Fruit fly (Drosophila melanogaster) whole organism, embryonic: ENCODE results near the gene SerRS-m.

Experiments used
- CG10267 ChIP-seq: fragments of 200-800 bp; sonication (Bioruptor generic); optimal IDR thresholded peaks from 2 replicates; lab custom pipeline; 2018; ENCODE audit warnings: missing biosample characterization, mild to moderate bottlenecking, missing genetic modification characterization, moderate library complexity
- CG10321 ChIP-seq: fragments of 200-800 bp; sonication (Bioruptor generic); IDR thresholded peaks from 2 replicates; pipeline ENCODE4 v1.3.6; 2022; ENCODE audit warnings: missing biosample characterization, missing genetic modification characterization
- CG10462 ChIP-seq: fragments of 200-800 bp; sonication (Bioruptor generic); optimal IDR thresholded peaks from 2 replicates; lab custom pipeline; 2016; ENCODE audit warnings: missing biosample characterization, missing genetic modification characterization
- CG10543 ChIP-seq: fragments of 200-800 bp; sonication (Bioruptor generic); optimal IDR thresholded peaks from 3 replicates; lab custom pipeline; 2017; ENCODE audit warnings: missing biosample characterization, mild to moderate bottlenecking, missing genetic modification characterization, moderate library complexity
- CG1233 ChIP-seq: fragments of 200-800 bp; sonication (Bioruptor generic); optimal IDR thresholded peaks from 4 replicates; lab custom pipeline; 2018; ENCODE audit warnings: missing biosample characterization, mild to moderate bottlenecking, missing genetic modification characterization
- CG12659 ChIP-seq: fragments of 200-800 bp; sonication (Bioruptor generic); optimal IDR thresholded peaks from 3 replicates; lab custom pipeline; 2017; ENCODE audit warnings: mild to moderate bottlenecking, missing biosample characterization, missing genetic modification reagents, missing genetic modification characterization
- CG12769 ChIP-seq: fragments of 200-800 bp; sonication (Bioruptor generic); optimal IDR thresholded peaks from 2 replicates; lab custom pipeline; 2019; ENCODE audit warnings: missing biosample characterization, mild to moderate bottlenecking, missing genetic modification characterization, moderate library complexity
- CG18476 ChIP-seq: fragments of 200-800 bp; sonication (Bioruptor generic); optimal IDR thresholded peaks from 2 replicates; lab custom pipeline; 2016; ENCODE audit warnings: missing biosample characterization, mild to moderate bottlenecking, missing genetic modification characterization
- CG18619 ChIP-seq: fragments of 200-800 bp; sonication (Bioruptor generic); optimal IDR thresholded peaks from 3 replicates; lab custom pipeline; 2017; ENCODE audit warnings: missing biosample characterization, mild to moderate bottlenecking, missing genetic modification characterization
- CG34376 ChIP-seq: fragments of 200-800 bp; sonication (Bioruptor generic); optimal IDR thresholded peaks from 2 replicates; lab custom pipeline; 2018; ENCODE audit warnings: missing biosample characterization, mild to moderate bottlenecking, missing genetic modification characterization
- CG4404 ChIP-seq: fragments of 200-800 bp; sonication (Bioruptor generic); IDR thresholded peaks from 2 replicates; pipeline ENCODE4 v1.3.6; 2022; ENCODE audit warnings: missing biosample characterization, missing genetic modification characterization
- CG5953 ChIP-seq: fragments of 200-800 bp; sonication (Bioruptor generic); IDR thresholded peaks from 2 replicates; pipeline ENCODE4 v1.3.6; 2022; ENCODE audit warnings: missing biosample characterization, missing genetic modification characterization
- CG6272 ChIP-seq: fragments of 200-800 bp; sonication (Bioruptor generic); IDR thresholded peaks from 2 replicates; pipeline ENCODE4 v1.3.6; 2022; ENCODE audit warnings: missing biosample characterization, missing genetic modification characterization
- CG7271 ChIP-seq: fragments of 200-800 bp; sonication (Bioruptor generic); optimal IDR thresholded peaks from 2 replicates; lab custom pipeline; 2018; ENCODE audit warnings: missing biosample characterization, mild to moderate bottlenecking, missing genetic modification characterization, moderate library complexity
- CG8089 ChIP-seq: fragments of 200-800 bp; sonication (Bioruptor generic); optimal IDR thresholded peaks from 3 replicates; lab custom pipeline; 2016; ENCODE audit warnings: missing biosample characterization, missing genetic modification characterization
- Camta ChIP-seq: fragments of 200-800 bp; sonication (Bioruptor generic); optimal IDR thresholded peaks from 2 replicates; lab custom pipeline; 2016; ENCODE audit warnings: missing biosample characterization, missing genetic modification characterization
- GATAe ChIP-seq: fragments of 200-800 bp; sonication (Bioruptor generic); conservative IDR thresholded peaks from 2 replicates; pipeline ENCODE4 v1.3.6; 2022; ENCODE audit warnings: missing biosample characterization, missing genetic modification characterization
- HHEX ChIP-seq: fragments of 200-800 bp; sonication (Bioruptor generic); optimal IDR thresholded peaks from 3 replicates; lab custom pipeline; 2017; ENCODE audit warnings: missing biosample characterization, mild to moderate bottlenecking, missing genetic modification characterization, missing genetic modification reagents
- Hr39 ChIP-seq: fragments of >200 bp; optimal IDR thresholded peaks from 2 replicates; lab custom pipeline; 2017
- Mes4 ChIP-seq: fragments of 200-800 bp; sonication (Bioruptor generic); optimal IDR thresholded peaks from 2 replicates; lab custom pipeline; 2016; ENCODE audit warnings: missing biosample characterization, missing genetic modification characterization
- Mrtf ChIP-seq: fragments of 200-800 bp; sonication (Bioruptor generic); IDR thresholded peaks from 3 replicates; pipeline ENCODE4 v1.3.6; 2022; ENCODE audit warnings: missing biosample characterization, missing genetic modification characterization
- Myb ChIP-seq: fragments of 200-800 bp; sonication (Bioruptor generic); optimal IDR thresholded peaks from 2 replicates; lab custom pipeline; 2016; ENCODE audit warnings: missing biosample characterization, missing genetic modification characterization
- NC2β ChIP-seq: fragments of 200-800 bp; sonication (Bioruptor generic); optimal IDR thresholded peaks from 2 replicates; lab custom pipeline; 2016; ENCODE audit warnings: missing biosample characterization, missing genetic modification characterization
- NfI ChIP-seq: fragments of 200-800 bp; sonication (Bioruptor generic); optimal IDR thresholded peaks from 3 replicates; lab custom pipeline; 2018; ENCODE audit warnings: missing biosample characterization, mild to moderate bottlenecking, missing genetic modification characterization, moderate library complexity
- Rx ChIP-seq: fragments of 200-800 bp; sonication (Bioruptor generic); IDR thresholded peaks from 2 replicates; pipeline ENCODE4 v1.3.6; 2022; ENCODE audit warnings: missing biosample characterization, missing genetic modification characterization
- Scr ChIP-seq: fragments of 200-800 bp; sonication (Bioruptor generic); IDR thresholded peaks from 2 replicates; pipeline ENCODE4 v1.3.6; 2022; ENCODE audit warnings: missing biosample characterization, missing genetic modification characterization; ENCODE audit not compliant: partially characterized antibody
- ase ChIP-seq: fragments of 200-800 bp; sonication (Bioruptor generic); IDR thresholded peaks from 3 replicates; pipeline ENCODE4 v1.3.6; 2022; ENCODE audit warnings: missing biosample characterization, missing genetic modification characterization
- az2 ChIP-seq: fragments of 200-800 bp; sonication (Bioruptor generic); optimal IDR thresholded peaks from 3 replicates; lab custom pipeline; 2016; ENCODE audit warnings: missing biosample characterization, missing genetic modification characterization
- btn ChIP-seq: fragments of 200-800 bp; sonication (Bioruptor generic); optimal IDR thresholded peaks from 2 replicates; lab custom pipeline; 2016; ENCODE audit warnings: missing biosample characterization, missing genetic modification characterization
- ci ChIP-seq: fragments of 200-800 bp; sonication (Bioruptor generic); IDR thresholded peaks from 3 replicates; pipeline ENCODE4 v1.3.6; 2022; ENCODE audit warnings: missing biosample characterization, missing genetic modification characterization
- cwo ChIP-seq: fragments of 200-800 bp; sonication (Bioruptor generic); optimal IDR thresholded peaks from 3 replicates; lab custom pipeline; 2017; ENCODE audit warnings: missing biosample characterization, missing genetic modification characterization, mild to moderate bottlenecking, moderate library complexity, missing genetic modification reagents
- dmrt11E ChIP-seq: fragments of 200-800 bp; sonication (Bioruptor generic); optimal IDR thresholded peaks from 3 replicates; lab custom pipeline; 2018; ENCODE audit warnings: missing biosample characterization, mild to moderate bottlenecking, missing genetic modification characterization, moderate library complexity
- dysf ChIP-seq: fragments of 200-800 bp; sonication (Bioruptor generic); IDR thresholded peaks from 3 replicates; pipeline ENCODE4 v1.3.6; 2022; ENCODE audit warnings: missing biosample characterization, missing genetic modification characterization
- fd3F ChIP-seq: fragments of 200-800 bp; sonication (Bioruptor generic); optimal IDR thresholded peaks from 2 replicates; lab custom pipeline; 2018; ENCODE audit warnings: missing biosample characterization, mild to moderate bottlenecking, missing genetic modification characterization, moderate library complexity
- grau ChIP-seq: fragments of 200-800 bp; optimal IDR thresholded peaks from 3 replicates; lab custom pipeline; 2019; ENCODE audit warnings: missing biosample characterization, mild to moderate bottlenecking, missing genetic modification characterization, moderate library complexity
- gsb ChIP-seq: fragments of 200-800 bp; sonication (Bioruptor generic); IDR thresholded peaks from 2 replicates; pipeline ENCODE4 v1.3.6; 2022; ENCODE audit warnings: missing biosample characterization, missing genetic modification characterization
- hbn ChIP-seq: fragments of 200-800 bp; sonication (Bioruptor generic); IDR thresholded peaks from 2 replicates; pipeline ENCODE4 v1.3.6; 2022; ENCODE audit warnings: missing biosample characterization, missing genetic modification characterization; ENCODE audit not compliant: partially characterized antibody
- ind ChIP-seq: fragments of 200-800 bp; sonication (Bioruptor generic); optimal IDR thresholded peaks from 3 replicates; lab custom pipeline; 2016; ENCODE audit warnings: missing biosample characterization, missing genetic modification characterization
- mld ChIP-seq: fragments of 200-800 bp; sonication (Bioruptor generic); IDR thresholded peaks from 3 replicates; pipeline ENCODE4 v1.3.6; 2022; ENCODE audit warnings: missing biosample characterization, missing genetic modification characterization; ENCODE audit not compliant: partially characterized antibody
- nerfin-2 ChIP-seq: fragments of 200-800 bp; sonication (Bioruptor generic); IDR thresholded peaks from 2 replicates; pipeline ENCODE4 v1.3.6; 2022; ENCODE audit warnings: missing biosample characterization, missing genetic modification characterization; ENCODE audit not compliant: partially characterized antibody
- peb ChIP-seq: fragments of 200-800 bp; sonication (Bioruptor generic); IDR thresholded peaks from 2 replicates; pipeline ENCODE4 v1.3.6; 2022; ENCODE audit warnings: missing biosample characterization, missing genetic modification characterization
- pfk ChIP-seq: fragments of 200-800 bp; sonication (Bioruptor generic); optimal IDR thresholded peaks from 2 replicates; lab custom pipeline; 2018; ENCODE audit warnings: missing biosample characterization, mild to moderate bottlenecking, missing genetic modification characterization, moderate library complexity
- sens ChIP-seq: fragments of 200-800 bp; sonication (Bioruptor generic); peaks from one replicate; lab custom pipeline; 2016; ENCODE audit warnings: missing biosample characterization, missing genetic modification characterization
- shn ChIP-seq: fragments of 200-800 bp; sonication (Bioruptor generic); optimal IDR thresholded peaks from 3 replicates; lab custom pipeline; 2016; ENCODE audit warnings: missing biosample characterization, missing genetic modification characterization
- sna ChIP-seq: fragments of 200-800 bp; sonication (Bioruptor generic); IDR thresholded peaks from 2 replicates; pipeline ENCODE4 v1.3.6; 2022; ENCODE audit warnings: missing biosample characterization, missing genetic modification characterization; ENCODE audit not compliant: partially characterized antibody
- stc ChIP-seq: fragments of 200-800 bp; sonication (Bioruptor generic); IDR thresholded peaks from 2 replicates; pipeline ENCODE4 v1.3.6; 2022; ENCODE audit warnings: missing biosample characterization, missing genetic modification characterization
- vnd ChIP-seq: fragments of 200-800 bp; sonication (Bioruptor generic); IDR thresholded peaks from 3 replicates; pipeline ENCODE4 v1.3.6; 2022; ENCODE audit warnings: missing biosample characterization, missing genetic modification characterization; ENCODE audit not compliant: partially characterized antibody
- wek ChIP-seq: fragments of 200-800 bp; sonication (Bioruptor generic); optimal IDR thresholded peaks from 3 replicates; lab custom pipeline; 2018; ENCODE audit warnings: missing biosample characterization, mild to moderate bottlenecking, missing genetic modification characterization, moderate library complexity
- zf30C ChIP-seq: fragments of 200-800 bp; sonication (Bioruptor generic); optimal IDR thresholded peaks from 3 replicates; lab custom pipeline; 2018; ENCODE audit warnings: missing biosample characterization, mild to moderate bottlenecking, missing genetic modification characterization

Gene SerRS-m

DNA sequence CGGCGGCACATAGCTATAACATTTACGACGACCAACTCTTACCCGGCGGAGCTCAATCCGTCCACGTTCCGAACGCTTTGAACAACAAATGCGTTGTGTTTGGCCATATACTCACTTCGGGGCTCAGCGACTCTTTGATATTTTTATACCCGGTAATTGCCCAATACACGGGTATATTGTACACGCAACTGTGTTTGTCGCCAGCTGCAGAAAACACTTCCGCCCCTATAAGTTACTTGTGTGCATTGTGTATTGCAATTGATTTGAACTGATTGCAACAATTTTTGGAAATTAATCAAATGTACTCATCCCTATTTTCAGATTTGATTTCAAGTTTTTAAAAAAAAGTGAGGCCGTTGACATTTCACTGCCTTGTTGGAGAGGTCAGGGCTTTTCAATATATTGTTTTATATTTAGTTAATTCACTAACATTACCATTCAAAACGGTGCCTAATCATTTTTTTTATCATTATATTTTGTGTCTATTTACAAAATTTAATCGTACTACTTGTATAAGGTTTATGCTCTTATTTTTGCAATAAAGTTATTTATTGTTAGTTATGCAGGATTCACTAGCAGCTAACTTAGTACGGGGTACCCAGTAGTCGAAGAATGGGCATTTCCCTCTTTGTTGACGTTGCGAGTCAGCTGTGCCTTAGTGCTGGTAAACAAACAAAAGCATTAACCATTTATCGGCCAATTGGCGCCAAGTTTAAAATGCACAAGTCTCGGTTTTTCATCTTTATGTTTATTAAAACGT, 2.6 kb downstream of the SerRS-m start, which contains the start of gene Nagk:
Gene Nagk, minus strand, starts transcription at position 331 of the 760 bp plus-strand sequence.
- TF ChIP-seq az2 (GFP tag; lab: Kevin White, UChicago), result peak; percentile 72
- peak; percentile 31 for TF ChIP-seq Mes4 (GFP tag; lab: Kevin White, UChicago)
- TF ChIP-seq dmrt11E, result peak; percentile 34
- no peak for TF ChIP-seq Hr39 (lab: Kevin White, UChicago)
- TF ChIP-seq pfk (GFP tag; lab: Kevin White, UChicago), result no peak
- peak; percentile 19 for TF ChIP-seq CG8089 (GFP tag; lab: Kevin White, UChicago)
- TF ChIP-seq ci (GFP tag; lab: Robert Waterston, UW), result peak; percentile 71
- TF ChIP-seq GATAe (GFP tag; lab: Robert Waterston, UW), result no peak
- TF ChIP-seq NC2β (GFP tag; lab: Kevin White, UChicago), result no peak
- no peak for TF ChIP-seq zf30C (GFP tag; lab: Kevin White, UChicago)
- 0 out of 2 replicates have a peak, but pooled peaks have one; percentile 40 for TF ChIP-seq CG5953
- TF ChIP-seq btn, result peak; percentile 9
- TF ChIP-seq hbn (GFP tag; lab: Robert Waterston, UW), result no peak
- peak; percentile 56 for TF ChIP-seq cwo (GFP tag; lab: Kevin White, UChicago)
- TF ChIP-seq CG7271 (tag; lab: Kevin White, UChicago), result no peak
- peak; percentile 5; the same call in 1 of the 3 replicates for TF ChIP-seq Mrtf (GFP tag; lab: Robert Waterston, UW)
- TF ChIP-seq Camta (GFP tag; lab: Kevin White, UChicago), result peak; percentile 40
- no peak for TF ChIP-seq CG10462 (GFP tag; lab: Kevin White, UChicago)
- peak; percentile 79 for TF ChIP-seq CG10267 (tag; lab: Kevin White, UChicago)
- no peak for TF ChIP-seq vnd (GFP tag; lab: Robert Waterston, UW)
- TF ChIP-seq CG12769 (tag; lab: Kevin White, UChicago), result no peak
- TF ChIP-seq CG18476 (GFP tag; lab: Kevin White, UChicago), result peak; percentile 80
- peak; percentile 50 for TF ChIP-seq CG34376 (GFP tag; lab: Kevin White, UChicago)
- TF ChIP-seq CG4404 (GFP tag; lab: Robert Waterston, UW), result no peak
- TF ChIP-seq grau, result peak; percentile 42
- TF ChIP-seq wek (GFP tag; lab: Kevin White, UChicago), result peak; percentile 13
- TF ChIP-seq CG6272 (GFP tag; lab: Robert Waterston, UW), result no peak
- TF ChIP-seq Scr, result no peak
- peak; percentile 67 for TF ChIP-seq CG10543 (GFP tag; lab: Kevin White, UChicago)
- TF ChIP-seq CG10321 (GFP tag; lab: Robert Waterston, UW), result no peak
- peak; percentile 33 for TF ChIP-seq Myb
- peak; percentile 95 for TF ChIP-seq sens (GFP tag; lab: Kevin White, UChicago)
- TF ChIP-seq CG18619 (GFP tag; lab: Kevin White, UChicago), result peak; percentile 78
- TF ChIP-seq CG12659 (GFP tag; lab: Kevin White, UChicago), result peak; percentile 66
- TF ChIP-seq dysf (GFP tag; lab: Robert Waterston, UW), result peak; percentile 34; the same call in 2 of the 3 replicates
- TF ChIP-seq NfI (GFP tag; lab: Kevin White, UChicago), result peak; percentile 45
- no peak for TF ChIP-seq peb
- TF ChIP-seq Rx (GFP tag; lab: Robert Waterston, UW), result no peak; the same call in 1 of the 2 replicates
- TF ChIP-seq nerfin-2 (GFP tag; lab: Robert Waterston, UW), result no peak
- no peak; the same call in 2 of the 3 replicates for TF ChIP-seq mld (GFP tag; lab: Robert Waterston, UW)
- 0 out of 2 replicates have a peak, but pooled peaks have one; percentile 6 for TF ChIP-seq stc (GFP tag; lab: Robert Waterston, UW)
- TF ChIP-seq shn, result peak; percentile 39
- peak; percentile 27 for TF ChIP-seq HHEX (GFP tag; lab: Kevin White, UChicago)
- TF ChIP-seq CG1233 (GFP tag; lab: Kevin White, UChicago), result peak; percentile 61
- peak; percentile 59 for TF ChIP-seq ind (GFP tag; lab: Kevin White, UChicago)
- TF ChIP-seq sna, result no peak
- peak; percentile 4; the same call in 2 of the 3 replicates for TF ChIP-seq ase (GFP tag; lab: Robert Waterston, UW)
- no peak for TF ChIP-seq gsb
- peak; percentile 22 for TF ChIP-seq fd3F (GFP tag; lab: Kevin White, UChicago)
